Fruit fly (Drosophila melanogaster) whole organism, embryonic: ENCODE measurements around the gene KdelR.

ENCODE experiments used
- Awh ChIP-seq: fragments of 200-800 bp; sonication (Bioruptor generic); IDR thresholded peaks from 2 replicates; pipeline ENCODE4, ENCODE4 v1.3.6; 2022; ENCODE audit warnings: missing biosample characterization, missing genetic modification characterization
- Bdp1 ChIP-seq: fragments of 200-800 bp; sonication (Bioruptor generic); optimal IDR thresholded peaks from 3 replicates; lab custom pipeline; 2016; ENCODE audit warnings: missing biosample characterization, missing genetic modification characterization
- Blimp-1 ChIP-seq: fragments of 200-800 bp; sonication (Bioruptor generic); optimal IDR thresholded peaks from 3 replicates; lab custom pipeline; 2018; ENCODE audit warnings: missing biosample characterization, missing genetic modification characterization, mild to moderate bottlenecking, moderate library complexity, missing genetic modification reagents
- CG10147 ChIP-seq: fragments of 200-800 bp; sonication (Bioruptor generic); optimal IDR thresholded peaks from 2 replicates; lab custom pipeline; 2019; ENCODE audit warnings: missing biosample characterization, mild to moderate bottlenecking, missing genetic modification characterization, moderate library complexity
- CG1024 ChIP-seq: fragments of 200-800 bp; sonication (Bioruptor generic); IDR thresholded peaks from 2 replicates; pipeline ENCODE4 v1.3.6; 2022; ENCODE audit warnings: missing biosample characterization, missing genetic modification characterization
- CG10959 ChIP-seq: fragments of 200-800 bp; sonication (Bioruptor generic); IDR thresholded peaks from 2 replicates; pipeline ENCODE4 v1.3.6; 2022; ENCODE audit warnings: missing biosample characterization, missing genetic modification characterization
- CG12104 ChIP-seq: fragments of 200-800 bp; sonication (Bioruptor generic); optimal IDR thresholded peaks from 3 replicates; lab custom pipeline; 2016; ENCODE audit warnings: missing biosample characterization, missing genetic modification characterization
- CG13123 ChIP-seq: fragments of 200-800 bp; sonication (Bioruptor generic); optimal IDR thresholded peaks from 2 replicates; lab custom pipeline; 2016; ENCODE audit warnings: missing biosample characterization, missing genetic modification characterization
- CG15696 ChIP-seq: fragments of 200-800 bp; sonication (Bioruptor generic); optimal IDR thresholded peaks from 2 replicates; lab custom pipeline; 2019; ENCODE audit warnings: missing biosample characterization, mild to moderate bottlenecking, missing genetic modification characterization, moderate library complexity
- CG1602 ChIP-seq: fragments of 200-800 bp; sonication (Bioruptor generic); optimal IDR thresholded peaks from 3 replicates; lab custom pipeline; 2016; ENCODE audit warnings: missing biosample characterization, missing genetic modification characterization
- CG17328 ChIP-seq: fragments of 200-800 bp; sonication (Bioruptor generic); IDR thresholded peaks from 2 replicates; pipeline ENCODE4 v1.3.6; 2022; ENCODE audit warnings: missing biosample characterization, missing genetic modification characterization
- CG17361 ChIP-seq: fragments of 200-800 bp; sonication (Bioruptor generic); IDR thresholded peaks from 3 replicates; pipeline ENCODE4 v1.3.6; 2022; ENCODE audit warnings: missing biosample characterization, missing genetic modification characterization
- CG17385 ChIP-seq: fragments of 200-800 bp; sonication (Bioruptor generic); optimal IDR thresholded peaks from 3 replicates; lab custom pipeline; 2018; ENCODE audit warnings: missing biosample characterization, mild to moderate bottlenecking, missing genetic modification characterization
- CG17802 ChIP-seq: fragments of 200-800 bp; sonication (Bioruptor generic); optimal IDR thresholded peaks from 2 replicates; lab custom pipeline; 2018; ENCODE audit warnings: missing biosample characterization, mild to moderate bottlenecking, missing genetic modification characterization, moderate library complexity
- CG2678 ChIP-seq: fragments of 200-800 bp; sonication (Bioruptor generic); optimal IDR thresholded peaks from 3 replicates; lab custom pipeline; 2019; ENCODE audit warnings: missing biosample characterization, mild to moderate bottlenecking, missing genetic modification characterization, moderate library complexity
- CG30431 ChIP-seq: fragments of 200-800 bp; sonication (Bioruptor generic); optimal IDR thresholded peaks from 2 replicates; lab custom pipeline; 2017; ENCODE audit warnings: missing biosample characterization, missing genetic modification characterization
- CG4328 ChIP-seq: fragments of 200-800 bp; sonication (Bioruptor generic); optimal IDR thresholded peaks from 3 replicates; lab custom pipeline; 2017; ENCODE audit warnings: missing biosample characterization, missing genetic modification reagents, missing genetic modification characterization
- CG43689 ChIP-seq: fragments of 200-800 bp; sonication (Bioruptor generic); IDR thresholded peaks from 2 replicates; pipeline ENCODE4 v1.3.6; 2022; ENCODE audit warnings: missing biosample characterization, missing genetic modification characterization
- CG4820 ChIP-seq: fragments of 200-800 bp; sonication (Bioruptor generic); optimal IDR thresholded peaks from 3 replicates; lab custom pipeline; 2016; ENCODE audit warnings: missing biosample characterization, missing genetic modification characterization
- CG6254 ChIP-seq: fragments of 200-800 bp; sonication (Bioruptor generic); optimal IDR thresholded peaks from 3 replicates; lab custom pipeline; 2017; ENCODE audit warnings: mild to moderate bottlenecking, missing biosample characterization, missing genetic modification reagents, missing genetic modification characterization
- CG7372 ChIP-seq: fragments of 200-800 bp; sonication (Bioruptor generic); IDR thresholded peaks from 2 replicates; pipeline ENCODE4 v1.3.6; 2022; ENCODE audit warnings: missing biosample characterization, missing genetic modification characterization
- CG7928 ChIP-seq: fragments of 200-800 bp; sonication (Bioruptor generic); optimal IDR thresholded peaks from 2 replicates; lab custom pipeline; 2017; ENCODE audit warnings: missing biosample characterization, mild to moderate bottlenecking, missing genetic modification characterization
- CG8089 ChIP-seq: fragments of 200-800 bp; sonication (Bioruptor generic); optimal IDR thresholded peaks from 3 replicates; lab custom pipeline; 2016; ENCODE audit warnings: missing biosample characterization, missing genetic modification characterization
- D19B ChIP-seq: fragments of 200-800 bp; sonication (Bioruptor generic); optimal IDR thresholded peaks from 2 replicates; lab custom pipeline; 2017; ENCODE audit warnings: missing biosample characterization, mild to moderate bottlenecking, missing genetic modification characterization
- Ets97D ChIP-seq: fragments of 200-800 bp; sonication (Bioruptor generic); optimal IDR thresholded peaks from 3 replicates; lab custom pipeline; 2016; ENCODE audit warnings: missing biosample characterization, missing genetic modification characterization
- HLH3B ChIP-seq: fragments of 200-800 bp; sonication (Bioruptor generic); IDR thresholded peaks from 2 replicates; pipeline ENCODE4 v1.3.6; 2022; ENCODE audit warnings: missing biosample characterization, missing genetic modification characterization
- Hand ChIP-seq: fragments of 200-800 bp; sonication (Bioruptor generic); optimal IDR thresholded peaks from 2 replicates; lab custom pipeline; 2017; ENCODE audit warnings: mild to moderate bottlenecking, missing biosample characterization, missing genetic modification reagents, missing genetic modification characterization
- Hey ChIP-seq: fragments of 200-800 bp; sonication (Bioruptor generic); optimal IDR thresholded peaks from 3 replicates; lab custom pipeline; 2018; ENCODE audit warnings: missing biosample characterization, mild to moderate bottlenecking, missing genetic modification characterization
- Hr39 ChIP-seq: fragments of >200 bp; optimal IDR thresholded peaks from 2 replicates; lab custom pipeline; 2017
- Hr51 ChIP-seq, 2 experiments: fragments of 200-800 bp; sonication (Bioruptor generic); optimal IDR thresholded peaks; 2 replicates in 1 of 2; 3 replicates in 1 of 2; lab custom pipeline; 2016 to 2018; ENCODE audit warnings: missing biosample characterization in 2 of 2, missing genetic modification characterization in 2 of 2, mild to moderate bottlenecking in 1 of 2, moderate library complexity in 1 of 2
- Lim3 ChIP-seq: fragments of 200-800 bp; sonication (Bioruptor generic); IDR thresholded peaks from 2 replicates; pipeline ENCODE4 v1.3.6; 2022; ENCODE audit warnings: missing biosample characterization, missing genetic modification characterization
- Med ChIP-seq: fragments of 200-800 bp; sonication (Bioruptor generic); peaks from one replicate; lab custom pipeline; 2016; ENCODE audit warnings: missing biosample characterization, missing genetic modification characterization, mild to moderate bottlenecking, inconsistent platforms, moderate library complexity
- NC2β ChIP-seq: fragments of 200-800 bp; sonication (Bioruptor generic); optimal IDR thresholded peaks from 2 replicates; lab custom pipeline; 2016; ENCODE audit warnings: missing biosample characterization, missing genetic modification characterization
- Nf-YC ChIP-seq: fragments of 200-800 bp; optimal IDR thresholded peaks from 3 replicates; lab custom pipeline; 2019; ENCODE audit warnings: missing biosample characterization, mild to moderate bottlenecking, missing genetic modification characterization, moderate library complexity
- Trl ChIP-seq, 3 experiments: fragments of >200 bp in 2 of 3; fragments of 200-800 bp in 1 of 3; sonication (Bioruptor generic) in 1 of 3; optimal IDR thresholded peaks; 2 replicates in 1 of 3; 3 replicates in 2 of 3; lab custom pipeline; 2016 to 2017; ENCODE audit warnings: missing biosample characterization in 1 of 3, missing genetic modification characterization in 1 of 3
- ara ChIP-seq: fragments of 200-800 bp; sonication (Bioruptor generic); IDR thresholded peaks from 2 replicates; pipeline ENCODE4 v1.3.6; 2022; ENCODE audit warnings: missing biosample characterization, missing genetic modification characterization
- disco-r ChIP-seq: fragments of 200-800 bp; sonication (Bioruptor generic); optimal IDR thresholded peaks from 2 replicates; lab custom pipeline; 2016; ENCODE audit warnings: missing biosample characterization, missing genetic modification characterization
- dmrt99B ChIP-seq: fragments of 200-800 bp; sonication (Bioruptor generic); optimal IDR thresholded peaks from 2 replicates; lab custom pipeline; 2018; ENCODE audit warnings: missing biosample characterization, mild to moderate bottlenecking, missing genetic modification characterization, moderate library complexity
- fd102C ChIP-seq: fragments of 200-800 bp; sonication (Bioruptor generic); optimal IDR thresholded peaks from 2 replicates; lab custom pipeline; 2018; ENCODE audit warnings: missing biosample characterization, mild to moderate bottlenecking, missing genetic modification characterization, moderate library complexity
- gem ChIP-seq: fragments of 200-800 bp; sonication (Bioruptor generic); optimal IDR thresholded peaks from 2 replicates; lab custom pipeline; 2019; ENCODE audit warnings: missing biosample characterization, mild to moderate bottlenecking, missing genetic modification characterization, moderate library complexity
- hth ChIP-seq: fragments of >200 bp; optimal IDR thresholded peaks from 2 replicates; lab custom pipeline; 2017; ENCODE audit warnings: inconsistent platforms
- jigr1 ChIP-seq: fragments of 200-800 bp; sonication (Bioruptor generic); IDR thresholded peaks from 3 replicates; pipeline ENCODE4 v1.3.6; 2022; ENCODE audit warnings: missing biosample characterization, missing genetic modification characterization
- kah ChIP-seq: fragments of 200-800 bp; sonication (Bioruptor generic); optimal IDR thresholded peaks from 2 replicates; lab custom pipeline; 2018; ENCODE audit warnings: missing biosample characterization, mild to moderate bottlenecking, missing genetic modification characterization
- maf-S ChIP-seq: fragments of 200-800 bp; sonication (Bioruptor generic); optimal IDR thresholded peaks from 2 replicates; lab custom pipeline; 2016; ENCODE audit warnings: missing biosample characterization, missing genetic modification characterization
- oc ChIP-seq: fragments of 200-800 bp; sonication (Bioruptor generic); optimal IDR thresholded peaks from 2 replicates; lab custom pipeline; 2018; ENCODE audit warnings: missing biosample characterization, mild to moderate bottlenecking, missing genetic modification characterization, moderate library complexity
- org-1 ChIP-seq: fragments of 200-800 bp; sonication (Bioruptor generic); optimal IDR thresholded peaks from 2 replicates; lab custom pipeline; 2017; ENCODE audit warnings: missing biosample characterization, missing genetic modification characterization
- vnd ChIP-seq: fragments of 200-800 bp; sonication (Bioruptor generic); IDR thresholded peaks from 3 replicates; pipeline ENCODE4 v1.3.6; 2022; ENCODE audit warnings: missing biosample characterization, missing genetic modification characterization; ENCODE audit not compliant: partially characterized antibody
- wek ChIP-seq: fragments of 200-800 bp; sonication (Bioruptor generic); optimal IDR thresholded peaks from 3 replicates; lab custom pipeline; 2018; ENCODE audit warnings: missing biosample characterization, mild to moderate bottlenecking, missing genetic modification characterization, moderate library complexity
- yki ChIP-seq: fragments of >200 bp; optimal IDR thresholded peaks from 3 replicates; lab custom pipeline; 2018
- zen2 ChIP-seq: fragments of 200-800 bp; sonication (Bioruptor generic); IDR thresholded peaks from 3 replicates; pipeline ENCODE4 v1.3.6; 2022; ENCODE audit warnings: missing biosample characterization, missing genetic modification characterization; ENCODE audit not compliant: partially characterized antibody
- zf30C ChIP-seq: fragments of 200-800 bp; sonication (Bioruptor generic); optimal IDR thresholded peaks from 3 replicates; lab custom pipeline; 2018; ENCODE audit warnings: missing biosample characterization, mild to moderate bottlenecking, missing genetic modification characterization

The KdelR gene

DNA sequence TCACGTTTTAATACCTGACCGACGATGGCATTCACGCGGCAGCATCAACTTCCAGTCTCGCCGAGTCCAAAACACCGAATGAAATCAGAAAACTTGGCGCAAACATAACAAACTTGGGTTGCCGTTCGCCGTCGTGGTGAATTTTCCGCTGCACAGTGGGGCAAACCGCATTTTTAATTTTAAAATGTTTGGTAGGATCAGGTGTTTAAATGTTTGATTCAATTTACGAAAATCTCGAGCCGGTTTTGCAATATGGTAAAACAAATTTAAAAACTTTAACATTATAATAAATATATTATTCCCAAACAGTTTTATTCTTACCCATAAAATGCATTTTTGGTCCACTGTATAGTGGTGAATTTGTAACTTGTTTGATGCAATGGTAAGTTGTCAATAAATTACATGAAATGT is 47.6 kb downstream of the KdelR start, which contains the start of gene RluA-1 (continued):
- TF ChIP-seq wek (GFP tag; lab: Kevin White, UChicago) (peak; percentile 96), Hand (peak; percentile 96), gem (tag; lab: Kevin White, UChicago) (peak; percentile 100), Bdp1 (GFP tag; lab: Kevin White, UChicago) (peak; percentile 92), CG30431 (GFP tag; lab: Kevin White, UChicago) (peak; percentile 98), Med (GFP tag; lab: Kevin White, UChicago) (peak; percentile 99), CG15696 (tag; lab: Kevin White, UChicago) (peak; percentile 99), CG17385 (peak; percentile 99), CG10959 (GFP tag; lab: Robert Waterston, UW) (peak; percentile 91), maf-S (peak; percentile 87), CG13123 (GFP tag; lab: Kevin White, UChicago) (peak; percentile 98), CG7372 (GFP tag; lab: Robert Waterston, UW) (peak; percentile 98), kah (GFP tag; lab: Kevin White, UChicago) (peak; percentile 98), CG17802 (peak; percentile 94), Blimp-1 (GFP tag; lab: Kevin White, UChicago) (peak; percentile 99), CG17328 (peak; percentile 100), disco-r (GFP tag; lab: Kevin White, UChicago) (peak; percentile 87), jigr1 (GFP tag; lab: Robert Waterston, UW) (peak; percentile 94), Awh (GFP tag; lab: Robert Waterston, UW) (peak; percentile 100), CG10147 (GFP tag; lab: Kevin White, UChicago) (peak; percentile 98), D19B (GFP tag; lab: Kevin White, UChicago) (peak; percentile 95), Lim3 (GFP tag; lab: Robert Waterston, UW) (peak; percentile 96), CG6254 (GFP tag; lab: Kevin White, UChicago) (peak; percentile 98), hth (lab: Kevin White, UChicago) (no peak), CG17361 (GFP tag; lab: Robert Waterston, UW) (peak; percentile 99), zen2 (GFP tag; lab: Robert Waterston, UW) (no peak), Nf-YC (peak; percentile 93), CG7928 (peak; percentile 81), CG4820 (GFP tag; lab: Kevin White, UChicago) (peak; percentile 99), Trl (optimal IDR thresholded peaks at IDR 0.05; lab: Kevin White, UChicago) (no peak), Trl (GFP tag; optimal IDR thresholded peaks at IDR 0.05; lab: Kevin White, UChicago) (peak; percentile 95), Ets97D (GFP tag; lab: Kevin White, UChicago) (peak; percentile 92), Hey (tag; lab: Kevin White, UChicago) (peak; percentile 89), NC2β (GFP tag; lab: Kevin White, UChicago) (peak; percentile 95), ara (GFP tag; lab: Robert Waterston, UW) (peak; percentile 100), oc (peak; percentile 100), zf30C (GFP tag; lab: Kevin White, UChicago) (peak; percentile 38), Hr51 (GFP tag; optimal IDR thresholded peaks at IDR 0.05; lab: Kevin White, UChicago) (peak; percentile 97 to 100), CG12104 (GFP tag; lab: Kevin White, UChicago) (peak; percentile 99), HLH3B (GFP tag; lab: Robert Waterston, UW) (peak; percentile 92), CG4328 (GFP tag; lab: Kevin White, UChicago) (peak; percentile 98), yki (lab: Kevin White, UChicago) (no peak), CG1602 (GFP tag; lab: Kevin White, UChicago) (peak; percentile 99), vnd (no peak; the same call in 1 of the 3 replicates), CG43689 (GFP tag; lab: Robert Waterston, UW) (peak; percentile 97), Hr39 (lab: Kevin White, UChicago) (no peak), CG8089 (GFP tag; lab: Kevin White, UChicago) (peak; percentile 92), fd102C (peak; percentile 96), org-1 (peak; percentile 99), CG2678 (tag; lab: Kevin White, UChicago) (peak; percentile 100), CG1024 (peak; percentile 82), dmrt99B (peak; percentile 99)
